Worm (Caenorhabditis elegans): ENCODE measurements around the gene srx-21.

Gene srx-21

ce11 chrV:723895-724352 lies 47.1 kb downstream of the srx-21 start, which contains the start of gene fbxb-72 (continued):
- TF ChIP-seq akir-1 (GFP tag; optimal IDR thresholded peaks at IDR 0.05), result peak; percentile 25
- no peak for TF ChIP-seq F33H1.4 (GFP tag; IDR thresholded peaks at IDR 0.05)
- TF ChIP-seq pha-4 (tag; optimal IDR thresholded peaks at IDR 0.05), result peak; percentile 94
- peak; percentile 88 for TF ChIP-seq nfyb-1 (GFP tag; IDR thresholded peaks at IDR 0.05)
- peak; percentile 75 for TF ChIP-seq lin-40 (tag; optimal IDR thresholded peaks at IDR 0.05)
- TF ChIP-seq chd-7 (tag; optimal IDR thresholded peaks at IDR 0.05), result peak; percentile 77
- TF ChIP-seq madf-6 (GFP tag; IDR thresholded peaks at IDR 0.05), result no peak
- 0 out of 2 replicates have a peak, but pooled peaks have one; percentile 59 for TF ChIP-seq nhr-120 (GFP tag; IDR thresholded peaks at IDR 0.05)
- no peak for TF ChIP-seq ztf-3 (GFP tag; optimal IDR thresholded peaks at IDR 0.05)
- TF ChIP-seq egrh-3 (GFP tag; IDR thresholded peaks at IDR 0.05), result no peak
- peak; percentile 85 for TF ChIP-seq Y79H2A.3 (GFP tag; conservative IDR thresholded peaks at IDR 0.05)
- peak; percentile 51 for TF ChIP-seq tbp1 (GFP tag; optimal IDR thresholded peaks at IDR 0.05)
- no peak for TF ChIP-seq C17E4.6 (GFP tag; IDR thresholded peaks at IDR 0.05)
- peak; percentile 85 for TF ChIP-seq F57C9.4 (tag; optimal IDR thresholded peaks at IDR 0.05)
- TF ChIP-seq snpc-1.3 (tag; optimal IDR thresholded peaks at IDR 0.05; ENCODE audit: insufficient read depth), result peak; percentile 64
- peak; percentile 73 for TF ChIP-seq cebp-1 (GFP tag; IDR thresholded peaks at IDR 0.05)
- peak; percentile 89 for TF ChIP-seq cebp-1 (tag; optimal IDR thresholded peaks at IDR 0.05)
- TF ChIP-seq gei-17 (GFP tag; optimal IDR thresholded peaks at IDR 0.05), result peak; percentile 38
- peak; percentile 58 for TF ChIP-seq lir-1 (GFP tag; conservative IDR thresholded peaks at IDR 0.05)
- peak; percentile 73 for TF ChIP-seq somi-1 (GFP tag; optimal IDR thresholded peaks at IDR 0.05)
- TF ChIP-seq repo-1 (tag; optimal IDR thresholded peaks at IDR 0.05), result peak; percentile 90
- TF ChIP-seq bed-2 (GFP tag; IDR thresholded peaks at IDR 0.05), result no peak
- TF ChIP-seq ceh-27 (GFP tag; optimal IDR thresholded peaks at IDR 0.05), result peak; percentile 22
- no peak for TF ChIP-seq rec-8 (tag; optimal IDR thresholded peaks at IDR 0.05)
- peak; percentile 66 for TF ChIP-seq madf-10 (tag; optimal IDR thresholded peaks at IDR 0.05)
- TF ChIP-seq ZK185.1 (tag; optimal IDR thresholded peaks at IDR 0.05; ENCODE audit: poor library complexity, severe bottlenecking), result peak; percentile 95
- TF ChIP-seq hmg-20 (GFP tag; IDR thresholded peaks at IDR 0.05), result 0 out of 2 replicates have a peak, but pooled peaks have one; percentile 3
- peak; percentile 5 for TF ChIP-seq nhr-27 (tag; optimal IDR thresholded peaks at IDR 0.05)
- TF ChIP-seq madf-3 (GFP tag; IDR thresholded peaks at IDR 0.05), result 0 out of 2 replicates have a peak, but pooled peaks have one; percentile 9
- TF ChIP-seq hsf-1 (GFP tag; IDR thresholded peaks at IDR 0.05), result peak; percentile 23; the same call in 1 of the 2 replicates
- peak; percentile 32; the same call in 1 of the 2 replicates for TF ChIP-seq lin-26 (GFP tag; IDR thresholded peaks at IDR 0.05)
- TF ChIP-seq rpc-1 (optimal IDR thresholded peaks at IDR 0.05), result no peak
- no peak for TF ChIP-seq rpc-1 (tag; optimal IDR thresholded peaks at IDR 0.05)
- peak; percentile 50 for TF ChIP-seq hmg-1.2 (GFP tag; IDR thresholded peaks at IDR 0.05)

- TF ChIP-seq sdz-38 (tag; optimal IDR thresholded peaks at IDR 0.05), result no peak
- TF ChIP-seq ztf-25 (GFP tag; IDR thresholded peaks at IDR 0.05), result no peak
- peak; percentile 61 for TF ChIP-seq repo-1 (tag; optimal IDR thresholded peaks at IDR 0.05)
- TF ChIP-seq Y79H2A.3 (GFP tag; conservative IDR thresholded peaks at IDR 0.05), result no peak
- TF ChIP-seq aptf-3 (GFP tag; IDR thresholded peaks at IDR 0.05), result no peak
- TF ChIP-seq rcor-1 (GFP tag; IDR thresholded peaks at IDR 0.05), result no peak
- TF ChIP-seq tbp1 (GFP tag; optimal IDR thresholded peaks at IDR 0.05), result no peak
- peak; percentile 48; the same call in 1 of the 2 replicates for TF ChIP-seq ztf-28 (GFP tag; IDR thresholded peaks at IDR 0.05)
- no peak for TF ChIP-seq ets-4 (GFP tag; optimal IDR thresholded peaks at IDR 0.05)
- no peak for TF ChIP-seq let-526 (GFP tag; IDR thresholded peaks at IDR 0.05)
- TF ChIP-seq efl-1 (GFP tag; optimal IDR thresholded peaks at IDR 0.05), result no peak
- TF ChIP-seq D2030.7 (GFP tag; IDR thresholded peaks at IDR 0.05), result no peak
- peak in 1 of 3 experiments; percentile 43 for TF ChIP-seq lin-35 (GFP tag; optimal IDR thresholded peaks at IDR 0.05)
- TF ChIP-seq tbx-9 (tag; optimal IDR thresholded peaks at IDR 0.05; ENCODE audit: borderline replicate concordance), result no peak
- TF ChIP-seq T07F8.4 (tag; optimal IDR thresholded peaks at IDR 0.05), result no peak
- no peak for TF ChIP-seq ztf-22 (GFP tag; optimal IDR thresholded peaks at IDR 0.05)
- no peak for TF ChIP-seq atf-7 (tag; optimal IDR thresholded peaks at IDR 0.05)
- TF ChIP-seq F49E8.2 (tag; optimal IDR thresholded peaks at IDR 0.05; ENCODE audit: insufficient read depth), result no peak
Measured at ce11 chrV:724470-724890, 47.6 kb downstream of the srx-21 start.
